Worm (Caenorhabditis elegans) whole organism, young adult: ENCODE data around the gene let-19.

Experiments
- B0336.3 ChIP-seq: fragments of 200-800 bp; sonication (Bioruptor generic); IDR thresholded peaks from 2 replicates; pipeline ENCODE4 v1.3.6; 2022; ENCODE audit warnings: missing genetic modification characterization, missing compliant biosample characterization
- C06A6.2 ChIP-seq: fragments of 200-800 bp; sonication (Bioruptor generic); conservative IDR thresholded peaks from 2 replicates; pipeline ENCODE4 v1.3.6; 2022; ENCODE audit warnings: missing genetic modification characterization, missing compliant biosample characterization
- D2030.7 ChIP-seq: fragments of 200-800 bp; sonication (Bioruptor generic); IDR thresholded peaks from 2 replicates; pipeline ENCODE4 v1.3.6; 2022; ENCODE audit warnings: missing genetic modification reagents, missing genetic modification characterization, missing compliant biosample characterization
- F52B5.7 ChIP-seq: sonication (generic microtip); optimal IDR thresholded peaks from 2 replicates; lab custom pipeline; 2016; ENCODE audit warnings: mild to moderate bottlenecking, missing genetic modification characterization, missing compliant biosample characterization
- K11D2.4 ChIP-seq: fragments of 200-800 bp; sonication (Bioruptor generic); IDR thresholded peaks from 2 replicates; pipeline ENCODE4 v1.3.6; 2022; ENCODE audit warnings: missing genetic modification reagents, missing genetic modification characterization, missing compliant biosample characterization
- Y56A3A.18 ChIP-seq: fragments of 200-800 bp; sonication (Bioruptor generic); IDR thresholded peaks from 2 replicates; pipeline ENCODE4 v1.3.6; 2022; ENCODE audit warnings: missing genetic modification reagents, missing genetic modification characterization, missing compliant biosample characterization
- Y67H2A.10 ChIP-seq: fragments of 200-800 bp; sonication (Bioruptor generic); conservative IDR thresholded peaks from 2 replicates; pipeline ENCODE4 v1.3.6; 2022; ENCODE audit warnings: missing genetic modification reagents, missing genetic modification characterization, missing compliant biosample characterization
- Y79H2A.3 ChIP-seq: fragments of 200-800 bp; sonication (Bioruptor generic); conservative IDR thresholded peaks from 2 replicates; pipeline ENCODE4 v1.3.6; 2022; ENCODE audit warnings: missing genetic modification reagents, missing genetic modification characterization, missing compliant biosample characterization
- aptf-3 ChIP-seq: fragments of 200-800 bp; sonication (Bioruptor generic); IDR thresholded peaks from 2 replicates; pipeline ENCODE4 v1.3.6; 2022; ENCODE audit warnings: missing genetic modification characterization, missing compliant biosample characterization
- bed-1 ChIP-seq: fragments of 200-800 bp; sonication (Bioruptor generic); IDR thresholded peaks from 2 replicates; pipeline ENCODE4 v1.3.6; 2022; ENCODE audit warnings: missing genetic modification reagents, missing genetic modification characterization, missing compliant biosample characterization
- cebp-1 ChIP-seq, 2 experiments: fragments of 200-800 bp in 1 of 2; sonication (Bioruptor generic) in 1 of 2; sonication (generic microtip) in 1 of 2; IDR thresholded peaks in 1 of 2; optimal IDR thresholded peaks in 1 of 2; 2 replicates each; pipeline versions ENCODE4 v1.3.6 to Lab custom; 2017 to 2022; ENCODE audit warnings: missing compliant biosample characterization in 2 of 2, missing genetic modification characterization in 2 of 2, mild to moderate bottlenecking in 1 of 2, missing genetic modification reagents in 1 of 2, moderate library complexity in 1 of 2
- ceh-58 ChIP-seq: fragments of 200-800 bp; sonication (Bioruptor generic); IDR thresholded peaks from 2 replicates; pipeline ENCODE4 v1.3.6; 2022; ENCODE audit warnings: missing genetic modification characterization, missing compliant biosample characterization
- die-1 ChIP-seq: sonication (generic microtip); optimal IDR thresholded peaks from 2 replicates; lab custom pipeline; 2016; ENCODE audit warnings: missing genotype, mild to moderate bottlenecking, missing genetic modification characterization, missing compliant biosample characterization
- dox-1 ChIP-seq: fragments of 200-800 bp; sonication (Bioruptor generic); IDR thresholded peaks from 2 replicates; pipeline ENCODE4 v1.3.6; 2022; ENCODE audit warnings: missing genetic modification reagents, missing genetic modification characterization, missing compliant biosample characterization
- dpff-1 ChIP-seq: sonication (generic microtip); optimal IDR thresholded peaks from 2 replicates; lab custom pipeline; 2017; ENCODE audit warnings: mild to moderate bottlenecking, missing genetic modification characterization, missing compliant biosample characterization
- dpl-1 ChIP-seq: fragments of 150-350 bp; optimal IDR thresholded peaks from 2 replicates; lab custom pipeline; 2014; ENCODE audit warnings: missing biosample characterization, missing genetic modification reagents, missing genetic modification characterization
- egrh-3 ChIP-seq: fragments of 200-800 bp; sonication (Bioruptor generic); IDR thresholded peaks from 2 replicates; pipeline ENCODE4 v1.3.6; 2022; ENCODE audit warnings: missing genetic modification reagents, missing genetic modification characterization, missing compliant biosample characterization
- ekl-4 ChIP-seq: fragments of 200-800 bp; sonication (Bioruptor generic); IDR thresholded peaks from 2 replicates; pipeline ENCODE4 v1.3.6; 2022; ENCODE audit warnings: missing genetic modification reagents, missing genetic modification characterization, missing compliant biosample characterization
- hlh-26 ChIP-seq: fragments of 200-800 bp; sonication (Bioruptor generic); conservative IDR thresholded peaks from 2 replicates; pipeline ENCODE4 v1.3.6; 2022; ENCODE audit warnings: missing genetic modification reagents, missing genetic modification characterization, missing compliant biosample characterization
- let-607 ChIP-seq, 2 experiments: fragments of 200-800 bp in 1 of 2; sonication (Bioruptor generic) in 1 of 2; sonication (generic microtip) in 1 of 2; optimal IDR thresholded peaks; 2 replicates each; lab custom pipeline; 2016 to 2018; ENCODE audit warnings: mild to moderate bottlenecking in 2 of 2, missing compliant biosample characterization in 2 of 2, missing genetic modification characterization in 2 of 2, moderate library complexity in 2 of 2, missing genotype in 1 of 2
- lin-26 ChIP-seq: fragments of 200-800 bp; sonication (Bioruptor generic); IDR thresholded peaks from 2 replicates; pipeline ENCODE4 v1.3.6; 2022; ENCODE audit warnings: missing genetic modification reagents, missing genetic modification characterization, missing compliant biosample characterization
- lin-40 ChIP-seq: sonication (generic microtip); optimal IDR thresholded peaks from 2 replicates; lab custom pipeline; 2016; ENCODE audit warnings: missing genetic modification characterization, mild to moderate bottlenecking, missing compliant biosample characterization, missing genotype, missing genetic modification reagents
- lir-1 ChIP-seq: fragments of 200-800 bp; sonication (Bioruptor generic); conservative IDR thresholded peaks from 2 replicates; pipeline ENCODE4 v1.3.6; 2022; ENCODE audit warnings: missing genetic modification reagents, missing genetic modification characterization, missing compliant biosample characterization
- lsl-1 ChIP-seq: fragments of 200-800 bp; sonication (Bioruptor generic); optimal IDR thresholded peaks from 2 replicates; lab custom pipeline; 2018; ENCODE audit warnings: mild to moderate bottlenecking, missing genetic modification characterization, moderate library complexity, missing compliant biosample characterization
- madf-10 ChIP-seq: sonication (generic microtip); optimal IDR thresholded peaks from 2 replicates; lab custom pipeline; 2016; ENCODE audit warnings: mild to moderate bottlenecking, missing genetic modification characterization, missing compliant biosample characterization
- nfyb-1 ChIP-seq: fragments of 200-800 bp; sonication (Bioruptor generic); IDR thresholded peaks from 2 replicates; pipeline ENCODE4 v1.3.6; 2022; ENCODE audit warnings: missing genetic modification reagents, missing genetic modification characterization, missing compliant biosample characterization
- nhr-120 ChIP-seq: fragments of 200-800 bp; sonication (Bioruptor generic); IDR thresholded peaks from 2 replicates; pipeline ENCODE4 v1.3.6; 2022; ENCODE audit warnings: missing genetic modification characterization, missing compliant biosample characterization
- nhr-80 ChIP-seq: sonication (generic microtip); optimal IDR thresholded peaks from 2 replicates; lab custom pipeline; 2016; ENCODE audit warnings: missing genetic modification characterization, missing compliant biosample characterization
- pha-4 ChIP-seq: fragments of 150-350 bp; sonication (generic microtip); optimal IDR thresholded peaks from 2 replicates; lab custom pipeline; 2014; ENCODE audit warnings: missing biosample characterization, missing genetic modification reagents, missing genetic modification characterization
- rcor-1 ChIP-seq: fragments of 200-800 bp; sonication (Bioruptor generic); IDR thresholded peaks from 2 replicates; pipeline ENCODE4 v1.3.6; 2022; ENCODE audit warnings: missing genetic modification reagents, missing genetic modification characterization, missing compliant biosample characterization
- repo-1 ChIP-seq: sonication (generic microtip); optimal IDR thresholded peaks from 2 replicates; lab custom pipeline; 2017; ENCODE audit warnings: mild to moderate bottlenecking, missing genetic modification characterization, missing compliant biosample characterization
- somi-1 ChIP-seq: fragments of 200-800 bp; sonication (Bioruptor generic); optimal IDR thresholded peaks from 2 replicates; lab custom pipeline; 2018; ENCODE audit warnings: mild to moderate bottlenecking, missing genetic modification characterization, missing compliant biosample characterization
- tbx-9 ChIP-seq: sonication (generic microtip); optimal IDR thresholded peaks from 2 replicates; lab custom pipeline; 2016; ENCODE audit warnings: borderline replicate concordance, missing genetic modification characterization, inconsistent platforms, missing compliant biosample characterization
- tlf-1 ChIP-seq: fragments of 200-800 bp; sonication (Bioruptor generic); optimal IDR thresholded peaks from 2 replicates; lab custom pipeline; 2018; ENCODE audit warnings: mild to moderate bottlenecking, missing genetic modification characterization, missing compliant biosample characterization
- zim-3 ChIP-seq: sonication (generic microtip); optimal IDR thresholded peaks from 2 replicates; lab custom pipeline; 2017; ENCODE audit warnings: mild to moderate bottlenecking, missing genetic modification characterization, moderate library complexity, missing compliant biosample characterization
- ztf-26 ChIP-seq: sonication (generic microtip); optimal IDR thresholded peaks from 2 replicates; lab custom pipeline; 2017; ENCODE audit warnings: missing genetic modification characterization, missing compliant biosample characterization

Gene let-19

DNA sequence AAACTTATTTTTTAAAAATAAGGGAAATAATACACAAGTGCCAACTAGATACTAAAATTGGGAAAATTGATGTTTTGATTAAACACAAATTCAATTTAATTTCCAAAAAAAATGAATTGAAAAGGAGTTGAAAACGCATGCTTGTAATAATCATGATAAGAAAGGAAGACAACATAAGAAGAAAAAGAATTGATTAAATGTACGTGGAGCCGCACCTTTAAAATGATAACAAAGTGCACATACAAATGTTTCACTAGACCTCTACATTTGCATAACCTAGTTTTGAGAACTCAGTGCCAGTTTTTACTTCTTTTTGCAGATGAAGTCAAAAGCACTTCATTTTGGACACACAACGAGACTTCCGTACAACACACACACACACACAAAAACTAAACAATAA lies 9.0 kb upstream of the let-19 start:
- TF ChIP-seq egrh-3 (GFP tag; lab: Robert Waterston, UW) (no peak), nhr-80 (tag; lab: Kevin White, UChicago) (peak; percentile 55), Y67H2A.10 (no peak)

DNA sequence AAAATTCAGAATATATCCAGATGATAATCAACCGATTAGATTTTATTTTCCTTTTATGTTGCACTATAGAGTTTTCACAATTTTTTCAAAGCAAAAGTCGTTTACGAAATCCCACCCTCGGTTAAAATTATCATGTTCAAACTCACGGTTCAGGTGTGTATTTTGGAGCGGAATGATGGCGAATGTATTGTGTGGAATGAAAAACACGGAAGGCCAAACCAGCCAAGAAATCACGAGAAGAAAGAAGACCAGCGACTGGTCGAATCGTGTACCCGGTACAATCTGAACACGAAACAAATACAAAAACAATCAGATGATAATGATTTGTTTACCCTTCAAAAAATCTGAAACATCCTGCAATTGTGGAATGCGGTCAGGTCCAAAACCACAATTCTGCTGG lies 7.4 kb upstream of the let-19 start:
- TF ChIP-seq somi-1 (GFP tag; lab: Kevin White, UChicago), result no peak
- TF ChIP-seq dpl-1, result no peak
- no peak for TF ChIP-seq D2030.7 (GFP tag; lab: Robert Waterston, UW)
- no peak for TF ChIP-seq hlh-26 (GFP tag; lab: Robert Waterston, UW)
- no peak for TF ChIP-seq nhr-120
- no peak for TF ChIP-seq ceh-58 (GFP tag; lab: Robert Waterston, UW)

- TF ChIP-seq lsl-1 (GFP tag; lab: Kevin White, UChicago) (no peak), ztf-26 (tag; lab: Kevin White, UChicago) (no peak), rcor-1 (no peak), dpff-1 (tag; lab: Kevin White, UChicago) (no peak), ekl-4 (GFP tag; lab: Robert Waterston, UW) (no peak), tlf-1 (GFP tag; lab: Kevin White, UChicago) (no peak), Y56A3A.18 (GFP tag; lab: Robert Waterston, UW) (no peak), lin-40 (no peak), Y79H2A.3 (GFP tag; lab: Robert Waterston, UW) (no peak), tbx-9 (tag; lab: Kevin White, UChicago) (no peak), somi-1 (GFP tag; lab: Kevin White, UChicago) (no peak), madf-10 (tag; lab: Kevin White, UChicago) (no peak), aptf-3 (GFP tag; lab: Robert Waterston, UW) (no peak)
- TF ChIP-seq, all 124 proteins: peak for 0
Measured at ce11 chrII:8764332-8764731, 6.4 kb upstream of the let-19 start.

DNA sequence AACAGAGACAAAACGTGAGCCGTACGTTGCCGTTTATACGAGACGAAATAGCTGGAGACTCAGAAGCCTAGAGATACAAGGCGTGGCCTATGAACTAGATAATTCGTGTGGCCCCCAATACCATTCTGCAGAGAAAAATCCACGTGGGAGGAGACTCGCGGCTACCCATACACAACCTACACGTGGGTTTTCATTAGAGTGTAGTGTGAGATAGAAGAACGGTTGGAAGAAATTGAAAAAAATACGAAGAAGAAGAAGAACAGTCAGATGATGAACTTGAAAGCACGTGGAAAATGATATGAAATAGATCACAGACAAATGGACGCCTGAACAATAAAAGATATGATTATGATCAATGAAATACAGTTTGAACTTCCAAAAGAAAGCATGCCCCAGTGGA lies 5.6 kb upstream of the let-19 start:
- no peak for TF ChIP-seq pha-4 (tag; lab: Kevin White, UChicago)
- no peak for TF ChIP-seq B0336.3
- TF ChIP-seq dox-1 (GFP tag; lab: Robert Waterston, UW), result 0 out of 2 replicates have a peak, but pooled peaks have one; percentile 41
- TF ChIP-seq F52B5.7 (tag; lab: Kevin White, UChicago), result no peak
- no peak for TF ChIP-seq nhr-120
- no peak for TF ChIP-seq ekl-4 (GFP tag; lab: Robert Waterston, UW)
- no peak for TF ChIP-seq zim-3
- TF ChIP-seq K11D2.4 (GFP tag; lab: Robert Waterston, UW), result 0 out of 2 replicates have a peak, but pooled peaks have one; percentile 37
- TF ChIP-seq lin-26 (GFP tag; lab: Robert Waterston, UW), result peak; percentile 70; the same call in 1 of the 2 replicates
- TF ChIP-seq lir-1 (GFP tag; lab: Robert Waterston, UW), result no peak
- peak; percentile 11 for TF ChIP-seq die-1 (tag; lab: Kevin White, UChicago)
- TF ChIP-seq somi-1 (GFP tag; lab: Kevin White, UChicago), result peak; percentile 80
- no peak for TF ChIP-seq repo-1 (tag; lab: Kevin White, UChicago)
- TF ChIP-seq bed-1 (GFP tag; lab: Robert Waterston, UW), result no peak
- TF ChIP-seq C06A6.2 (GFP tag; lab: Robert Waterston, UW), result 0 out of 2 replicates have a peak, but pooled peaks have one; percentile 20
- no peak for TF ChIP-seq let-607 (tag; optimal IDR thresholded peaks at IDR 0.05; lab: Kevin White, UChicago)
- TF ChIP-seq cebp-1 (GFP tag; IDR thresholded peaks at IDR 0.05; lab: Robert Waterston, UW), result no peak
- peak; percentile 29 for TF ChIP-seq cebp-1 (tag; optimal IDR thresholded peaks at IDR 0.05; lab: Kevin White, UChicago)
- TF ChIP-seq nfyb-1 (GFP tag; lab: Robert Waterston, UW), result no peak
- no peak for TF ChIP-seq Y56A3A.18 (GFP tag; lab: Robert Waterston, UW)
